ENCODE assay signal across 1 fruit fly cellular context in genomic region chr3R:18758548-18759257, dm6.
TF ChIP-seq lines count a peak whose summit lies in the region.

TSS of gene Epg5 (minus strand) at chr3R:18758873.

TF ChIP-seq in whole organism, embryonic, 481 proteins besides CTCF, POLR2A, EP300 and RAD21 (continued from another document):
- no peak; the same call in 2 of the 3 replicates for TF ChIP-seq CG11560 (tag; IDR thresholded peaks at IDR 0.05; lab: Robert Waterston, UW)
- no peak for TF ChIP-seq CG11696 (GFP tag; IDR thresholded peaks at IDR 0.05; lab: Robert Waterston, UW)
- TF ChIP-seq CG9215 (GFP tag; IDR thresholded peaks at IDR 0.05; lab: Robert Waterston, UW) = peak; percentile 77
- no peak for TF ChIP-seq CG8924 (tag; optimal IDR thresholded peaks at IDR 0.05; lab: Kevin White, UChicago)
- no peak for TF ChIP-seq pfk (GFP tag; optimal IDR thresholded peaks at IDR 0.05; lab: Kevin White, UChicago)
- TF ChIP-seq HHEX (GFP tag; optimal IDR thresholded peaks at IDR 0.05; lab: Kevin White, UChicago) = peak; percentile 50
- peak; percentile 58 for TF ChIP-seq maf-S (GFP tag; optimal IDR thresholded peaks at IDR 0.05; lab: Kevin White, UChicago)
